Worm (Caenorhabditis elegans) whole organism, young adult: ENCODE data around the gene irld-21.

Experiments
- F23B12.7 ChIP-seq: sonication (generic microtip); optimal IDR thresholded peaks from 2 replicates; lab custom pipeline; 2017; ENCODE audit warnings: missing genetic modification characterization, mild to moderate bottlenecking, missing compliant biosample characterization, antibody characterized with exemption, moderate library complexity; ENCODE audit not compliant: insufficient read depth
- attf-5 ChIP-seq: fragments of 200-800 bp; sonication (Bioruptor generic); optimal IDR thresholded peaks from 2 replicates; lab custom pipeline; 2018; ENCODE audit warnings: mild to moderate bottlenecking, missing genetic modification characterization, missing compliant biosample characterization
- ceh-79 ChIP-seq: sonication (generic microtip); optimal IDR thresholded peaks from 2 replicates; lab custom pipeline; 2017; ENCODE audit warnings: mild to moderate bottlenecking, missing genetic modification characterization, missing compliant biosample characterization
- dpff-1 ChIP-seq: sonication (generic microtip); optimal IDR thresholded peaks from 2 replicates; lab custom pipeline; 2017; ENCODE audit warnings: mild to moderate bottlenecking, missing genetic modification characterization, missing compliant biosample characterization
- hrde-1 ChIP-seq: sonication (generic microtip); optimal IDR thresholded peaks from 2 replicates; lab custom pipeline; 2016; ENCODE audit warnings: missing genetic modification characterization, mild to moderate bottlenecking, missing compliant biosample characterization, moderate library complexity, missing genotype, missing genetic modification reagents, borderline replicate concordance
- lin-40 ChIP-seq: sonication (generic microtip); optimal IDR thresholded peaks from 2 replicates; lab custom pipeline; 2016; ENCODE audit warnings: missing genetic modification characterization, mild to moderate bottlenecking, missing compliant biosample characterization, missing genotype, missing genetic modification reagents
- lin-54 ChIP-seq: fragments of 200-800 bp; sonication (Bioruptor generic); optimal IDR thresholded peaks from 2 replicates; lab custom pipeline; 2018; ENCODE audit warnings: mild to moderate bottlenecking, missing genetic modification characterization, missing compliant biosample characterization
- nfyb-1 ChIP-seq: fragments of 200-800 bp; sonication (Bioruptor generic); IDR thresholded peaks from 2 replicates; pipeline ENCODE4 v1.3.6; 2022; ENCODE audit warnings: missing genetic modification reagents, missing genetic modification characterization, missing compliant biosample characterization
- repo-1 ChIP-seq: sonication (generic microtip); optimal IDR thresholded peaks from 2 replicates; lab custom pipeline; 2017; ENCODE audit warnings: mild to moderate bottlenecking, missing genetic modification characterization, missing compliant biosample characterization

DNA sequence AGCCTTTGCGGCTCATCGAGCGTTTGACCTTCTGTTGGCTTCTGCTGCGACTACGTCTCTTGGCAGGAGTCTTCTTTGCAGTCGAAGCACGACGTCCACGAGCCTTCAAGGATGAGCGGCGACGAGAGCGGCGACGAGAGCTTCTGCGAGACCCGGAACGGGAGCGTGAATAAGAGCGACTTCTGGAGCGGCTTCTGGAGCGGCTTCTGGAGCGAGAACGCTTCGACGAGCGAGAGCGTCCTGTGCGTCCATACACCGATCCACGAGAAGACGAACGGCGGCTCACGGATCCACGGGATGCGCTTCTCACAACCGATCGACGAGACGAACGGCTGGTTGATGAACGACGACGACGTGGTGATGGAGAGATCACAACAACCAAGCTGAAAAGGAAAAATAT is 11.2 kb downstream of the irld-21 start:
- TF ChIP-seq dpff-1 (tag; lab: Kevin White, UChicago): no peak
- TF ChIP-seq F23B12.7: no peak
- no peak for TF ChIP-seq hrde-1
- TF ChIP-seq lin-54 (GFP tag; lab: Kevin White, UChicago): no peak
- no peak for TF ChIP-seq attf-5 (GFP tag; lab: Kevin White, UChicago)
- TF ChIP-seq ceh-79 (tag; lab: Kevin White, UChicago): no peak
- TF ChIP-seq nfyb-1: no peak
- no peak for TF ChIP-seq repo-1
- TF ChIP-seq lin-40 (tag; lab: Kevin White, UChicago): no peak
